Worm (Caenorhabditis elegans): ENCODE data around the gene H37A05.4.

H37A05.4 gene

ce11 chrV:13664340-13664916 is 14.8 kb upstream of the H37A05.4 start:
- TF ChIP-seq rpc-1 (optimal IDR thresholded peaks at IDR 0.05) (no peak), rpc-1 (tag; optimal IDR thresholded peaks at IDR 0.05) (no peak), ceh-79 (tag; optimal IDR thresholded peaks at IDR 0.05) (no peak), T26A5.8 (tag; optimal IDR thresholded peaks at IDR 0.05) (no peak), snpc-1.1 (tag; optimal IDR thresholded peaks at IDR 0.05; ENCODE audit: insufficient read depth) (no peak), ceh-58 (GFP tag; IDR thresholded peaks at IDR 0.05) (no peak), ztf-6 (GFP tag; IDR thresholded peaks at IDR 0.05) (no peak), him-1 (tag; optimal IDR thresholded peaks at IDR 0.05) (no peak), nhr-179 (tag; optimal IDR thresholded peaks at IDR 0.05) (no peak), akir-1 (GFP tag; optimal IDR thresholded peaks at IDR 0.05) (no peak), egl-18 (GFP tag; IDR thresholded peaks at IDR 0.05) (no peak), hsf-1 (GFP tag; IDR thresholded peaks at IDR 0.05) (peak; percentile 23; the same call in 1 of the 2 replicates), dpl-1 (GFP tag; optimal IDR thresholded peaks at IDR 0.05) (no peak), cebp-1 (GFP tag; IDR thresholded peaks at IDR 0.05) (no peak), cebp-1 (tag; optimal IDR thresholded peaks at IDR 0.05) (peak; percentile 70), pha-4 (tag; optimal IDR thresholded peaks at IDR 0.05) (no peak), F55B11.4 (tag; optimal IDR thresholded peaks at IDR 0.05; ENCODE audit: borderline replicate concordance, insufficient read depth) (no peak), attf-6 (GFP tag; IDR thresholded peaks at IDR 0.05) (no peak), F37B4.10 (GFP tag; IDR thresholded peaks at IDR 0.05) (no peak), B0035.1 (tag; optimal IDR thresholded peaks at IDR 0.05) (no peak), gei-17 (GFP tag; optimal IDR thresholded peaks at IDR 0.05) (no peak), ceh-91 (GFP tag; IDR thresholded peaks at IDR 0.05) (peak; percentile 46; the same call in 1 of the 2 replicates), rec-8 (tag; optimal IDR thresholded peaks at IDR 0.05) (no peak), rcor-1 (GFP tag; IDR thresholded peaks at IDR 0.05) (no peak), bed-2 (GFP tag; IDR thresholded peaks at IDR 0.05) (no peak), fkh-3 (tag; optimal IDR thresholded peaks at IDR 0.05) (no peak), F49E8.2 (tag; optimal IDR thresholded peaks at IDR 0.05; ENCODE audit: insufficient read depth) (peak; percentile 41), C06A6.2 (GFP tag; conservative IDR thresholded peaks at IDR 0.05) (no peak), nfya-1 (tag; optimal IDR thresholded peaks at IDR 0.05; ENCODE audit: borderline replicate concordance, insufficient read depth) (no peak), hrde-1 (tag; optimal IDR thresholded peaks at IDR 0.05; ENCODE audit: borderline replicate concordance) (no peak), nfyb-1 (GFP tag; IDR thresholded peaks at IDR 0.05) (no peak), mcd-1 (GFP tag; IDR thresholded peaks at IDR 0.05) (peak; percentile 50), efl-1 (GFP tag; optimal IDR thresholded peaks at IDR 0.05) (peak; percentile 59), mes-4 (tag; optimal IDR thresholded peaks at IDR 0.05) (no peak), sea-2 (GFP tag; IDR thresholded peaks at IDR 0.05) (no peak), B0336.3 (GFP tag; IDR thresholded peaks at IDR 0.05) (0 out of 2 replicates have a peak, but pooled peaks have one; percentile 20), F57C9.4 (tag; optimal IDR thresholded peaks at IDR 0.05) (no peak), athp-1 (tag; optimal IDR thresholded peaks at IDR 0.05) (peak; percentile 53), F39B2.1 (GFP tag; IDR thresholded peaks at IDR 0.05) (no peak), xnd-1 (tag; optimal IDR thresholded peaks at IDR 0.05) (peak; percentile 20), F10E7.11 (tag; optimal IDR thresholded peaks at IDR 0.05) (no peak), K12H6.12 (tag; optimal IDR thresholded peaks at IDR 0.05) (no peak), ztf-18 (tag; optimal IDR thresholded peaks at IDR 0.05) (peak; percentile 91), madf-3 (GFP tag; IDR thresholded peaks at IDR 0.05) (peak; percentile 67; the same call in 1 of the 2 replicates), hmg-1.2 (GFP tag; IDR thresholded peaks at IDR 0.05) (no peak), ztf-28 (GFP tag; IDR thresholded peaks at IDR 0.05) (no peak), tbp1 (GFP tag; optimal IDR thresholded peaks at IDR 0.05) (peak; percentile 18), nhr-80 (tag; optimal IDR thresholded peaks at IDR 0.05) (peak; percentile 65), F57A8.1 (GFP tag; optimal IDR thresholded peaks at IDR 0.05) (no peak)
